1 fruit fly cellular context compared by ENCODE assay signal in genomic region chr3R:16573483-16574145, dm6.
A peak's percentile ranks its signal among the peaks of the same experiment; 100 is the strongest.
TF ChIP-seq lines count a peak whose summit lies in the region.

CG14903 (minus strand) TSS chr3R:16573752.

TF ChIP-seq in whole organism, embryonic, 481 proteins besides CTCF, POLR2A, EP300 and RAD21 (continued from another document and continues in another):
- TF ChIP-seq HHEX (GFP tag; optimal IDR thresholded peaks at IDR 0.05; lab: Kevin White, UChicago) (no peak), Rx (GFP tag; IDR thresholded peaks at IDR 0.05; lab: Robert Waterston, UW) (no peak), CG10959 (GFP tag; IDR thresholded peaks at IDR 0.05; lab: Robert Waterston, UW) (no peak), prd (optimal IDR thresholded peaks at IDR 0.05; lab: Kevin White, UChicago) (no peak), prd (GFP tag; IDR thresholded peaks at IDR 0.05; lab: Robert Waterston, UW) (peak; percentile 25; the same call in 1 of the 3 replicates), dmrt99B (tag; optimal IDR thresholded peaks at IDR 0.05; lab: Kevin White, UChicago) (no peak), Gsc (GFP tag; IDR thresholded peaks at IDR 0.05; lab: Robert Waterston, UW) (no peak), CG3847 (GFP tag; IDR thresholded peaks at IDR 0.05; lab: Robert Waterston, UW) (peak; percentile 22; the same call in 1 of the 2 replicates), Chrac-16 (GFP tag; optimal IDR thresholded peaks at IDR 0.05; lab: Kevin White, UChicago) (peak; percentile 12), CG11085 (GFP tag; IDR thresholded peaks at IDR 0.05; lab: Robert Waterston, UW) (no peak), grau (tag; optimal IDR thresholded peaks at IDR 0.05; lab: Kevin White, UChicago) (no peak), ap (GFP tag; IDR thresholded peaks at IDR 0.05; lab: Robert Waterston, UW) (no peak), z (GFP tag; IDR thresholded peaks at IDR 0.05; lab: Robert Waterston, UW) (no peak), CG9817 (tag; optimal IDR thresholded peaks at IDR 0.05; lab: Kevin White, UChicago) (peak; percentile 40), CG11695 (GFP tag; IDR thresholded peaks at IDR 0.05; lab: Robert Waterston, UW) (no peak), Dref (GFP tag; IDR thresholded peaks at IDR 0.05; lab: Robert Waterston, UW) (peak; percentile 53), insv (GFP tag; optimal IDR thresholded peaks at IDR 0.05; lab: Kevin White, UChicago) (peak in 1 of 2 experiments; percentile 40), HmgD (GFP tag; optimal IDR thresholded peaks at IDR 0.05; lab: Kevin White, UChicago) (no peak), Lim3 (GFP tag; IDR thresholded peaks at IDR 0.05; lab: Robert Waterston, UW) (no peak), CG10147 (GFP tag; optimal IDR thresholded peaks at IDR 0.05; lab: Kevin White, UChicago) (peak; percentile 11), Myb (GFP tag; optimal IDR thresholded peaks at IDR 0.05; lab: Kevin White, UChicago) (peak; percentile 51), dpn (GFP tag; optimal IDR thresholded peaks at IDR 0.05; lab: Kevin White, UChicago) (peak in 1 of 2 experiments; percentile 39), CG8359 (GFP tag; optimal IDR thresholded peaks at IDR 0.05; lab: Kevin White, UChicago; ENCODE audit: borderline replicate concordance) (no peak), pb (GFP tag; optimal IDR thresholded peaks at IDR 0.05; lab: Kevin White, UChicago) (no peak), ash1 (GFP tag; optimal IDR thresholded peaks at IDR 0.05; lab: Kevin White, UChicago) (no peak), ken (GFP tag; IDR thresholded peaks at IDR 0.05; lab: Robert Waterston, UW) (peak; percentile 50; the same call in 2 of the 3 replicates), so (GFP tag; IDR thresholded peaks at IDR 0.05; lab: Robert Waterston, UW) (no peak), CG2875 (GFP tag; optimal IDR thresholded peaks at IDR 0.05; lab: Kevin White, UChicago) (no peak), CG9437 (GFP tag; optimal IDR thresholded peaks at IDR 0.05; lab: Kevin White, UChicago) (no peak), CG12299 (tag; optimal IDR thresholded peaks at IDR 0.05; lab: Kevin White, UChicago) (no peak), CG1603 (tag; optimal IDR thresholded peaks at IDR 0.05; lab: Kevin White, UChicago) (peak; percentile 32), CG6175 (GFP tag; IDR thresholded peaks at IDR 0.05; lab: Robert Waterston, UW) (no peak), CG10431 (GFP tag; optimal IDR thresholded peaks at IDR 0.05; lab: Kevin White, UChicago) (no peak), NfI (GFP tag; optimal IDR thresholded peaks at IDR 0.05; lab: Kevin White, UChicago) (peak; percentile 11), Ada2b (GFP tag; IDR thresholded peaks at IDR 0.05; lab: Robert Waterston, UW) (no peak), CG3995 (GFP tag; optimal IDR thresholded peaks at IDR 0.05; lab: Kevin White, UChicago) (peak; percentile 98), CG2202 (tag; optimal IDR thresholded peaks at IDR 0.05; lab: Kevin White, UChicago) (no peak), crp (GFP tag; optimal IDR thresholded peaks at IDR 0.05; lab: Kevin White, UChicago) (no peak), twi (tag; optimal IDR thresholded peaks at IDR 0.05; lab: Kevin White, UChicago) (no peak), CG11723 (GFP tag; optimal IDR thresholded peaks at IDR 0.05; lab: Kevin White, UChicago) (no peak), CG13296 (GFP tag; optimal IDR thresholded peaks at IDR 0.05; lab: Kevin White, UChicago) (no peak), slp2 (GFP tag; optimal IDR thresholded peaks at IDR 0.05; lab: Kevin White, UChicago) (no peak), CG8944 (GFP tag; optimal IDR thresholded peaks at IDR 0.05; lab: Kevin White, UChicago) (peak; percentile 12), Camta (GFP tag; optimal IDR thresholded peaks at IDR 0.05; lab: Kevin White, UChicago) (no peak), Mad (GFP tag; optimal IDR thresholded peaks at IDR 0.05; lab: Kevin White, UChicago) (no peak), bbx (GFP tag; IDR thresholded peaks at IDR 0.05; lab: Robert Waterston, UW; ENCODE audit: partially characterized antibody) (peak; percentile 51), CG7963 (GFP tag; IDR thresholded peaks at IDR 0.05; lab: Robert Waterston, UW; ENCODE audit: partially characterized antibody) (no peak), gt (GFP tag; IDR thresholded peaks at IDR 0.05; lab: Robert Waterston, UW) (no peak), ato (GFP tag; IDR thresholded peaks at IDR 0.05; lab: Robert Waterston, UW; ENCODE audit: partially characterized antibody) (no peak; the same call in 1 of the 2 replicates), kay (GFP tag; optimal IDR thresholded peaks at IDR 0.05; lab: Kevin White, UChicago) (peak; percentile 2), CG11456 (GFP tag; IDR thresholded peaks at IDR 0.05; lab: Robert Waterston, UW) (0 out of 3 replicates have a peak, but pooled peaks have one; percentile 18), org-1 (GFP tag; optimal IDR thresholded peaks at IDR 0.05; lab: Kevin White, UChicago) (no peak), ssp (GFP tag; IDR thresholded peaks at IDR 0.05; lab: Robert Waterston, UW) (peak; percentile 71), CG31441 (GFP tag; IDR thresholded peaks at IDR 0.05; lab: Robert Waterston, UW) (peak; percentile 50; the same call in 1 of the 2 replicates), Rfx (GFP tag; IDR thresholded peaks at IDR 0.05; lab: Robert Waterston, UW) (peak; percentile 33; the same call in 1 of the 2 replicates), Nf-YC (tag; optimal IDR thresholded peaks at IDR 0.05; lab: Kevin White, UChicago) (no peak), CG12236 (GFP tag; optimal IDR thresholded peaks at IDR 0.05; lab: Kevin White, UChicago) (no peak), lov (optimal IDR thresholded peaks at IDR 0.05; lab: Kevin White, UChicago) (no peak), lov (GFP tag; IDR thresholded peaks at IDR 0.05; lab: Robert Waterston, UW) (no peak), CG17912 (GFP tag; optimal IDR thresholded peaks at IDR 0.05; lab: Kevin White, UChicago) (no peak), Hr39 (optimal IDR thresholded peaks at IDR 0.05; lab: Kevin White, UChicago) (no peak), CG1529 (GFP tag; optimal IDR thresholded peaks at IDR 0.05; lab: Kevin White, UChicago) (no peak), CG8924 (tag; optimal IDR thresholded peaks at IDR 0.05; lab: Kevin White, UChicago) (no peak), CG30020 (tag; optimal IDR thresholded peaks at IDR 0.05; lab: Kevin White, UChicago) (peak; percentile 71), lab (GFP tag; optimal IDR thresholded peaks at IDR 0.05; lab: Kevin White, UChicago) (no peak), Antp (GFP tag; optimal IDR thresholded peaks at IDR 0.05; lab: Kevin White, UChicago) (peak; percentile 11), CG1233 (GFP tag; optimal IDR thresholded peaks at IDR 0.05; lab: Kevin White, UChicago) (no peak), unc-4 (GFP tag; IDR thresholded peaks at IDR 0.05; lab: Robert Waterston, UW; ENCODE audit: partially characterized antibody) (peak; percentile 72), trem (tag; optimal IDR thresholded peaks at IDR 0.05; lab: Kevin White, UChicago) (peak; percentile 55), Oaz (GFP tag; IDR thresholded peaks at IDR 0.05; lab: Robert Waterston, UW) (no peak), CG9215 (GFP tag; IDR thresholded peaks at IDR 0.05; lab: Robert Waterston, UW) (no peak), tna (GFP tag; IDR thresholded peaks at IDR 0.05; lab: Robert Waterston, UW; ENCODE audit: partially characterized antibody) (peak; percentile 21; the same call in 1 of the 2 replicates), toy (GFP tag; IDR thresholded peaks at IDR 0.05; lab: Robert Waterston, UW) (no peak), CG3065 (GFP tag; optimal IDR thresholded peaks at IDR 0.05; lab: Kevin White, UChicago) (no peak), CG16863 (GFP tag; optimal IDR thresholded peaks at IDR 0.05; lab: Kevin White, UChicago) (no peak), D19B (GFP tag; optimal IDR thresholded peaks at IDR 0.05; lab: Kevin White, UChicago) (no peak), Deaf1 (tag; optimal IDR thresholded peaks at IDR 0.05; lab: Kevin White, UChicago) (no peak), Hr78 (GFP tag; optimal IDR thresholded peaks at IDR 0.05; lab: Kevin White, UChicago) (no peak), fu2 (GFP tag; optimal IDR thresholded peaks at IDR 0.05; lab: Kevin White, UChicago) (no peak), sens (GFP tag; lab: Kevin White, UChicago) (peak; percentile 81), Med (GFP tag; lab: Kevin White, UChicago) (peak; percentile 74), Atf-2 (GFP tag; optimal IDR thresholded peaks at IDR 0.05; lab: Kevin White, UChicago) (no peak), jigr1 (GFP tag; IDR thresholded peaks at IDR 0.05; lab: Robert Waterston, UW) (no peak), Dip3 (GFP tag; optimal IDR thresholded peaks at IDR 0.05; lab: Kevin White, UChicago) (peak; percentile 10), CG4730 (GFP tag; IDR thresholded peaks at IDR 0.05; lab: Robert Waterston, UW) (no peak), CG18262 (tag; optimal IDR thresholded peaks at IDR 0.05; lab: Kevin White, UChicago) (no peak), sisA (GFP tag; IDR thresholded peaks at IDR 0.05; lab: Robert Waterston, UW) (peak; percentile 69), hkb (optimal IDR thresholded peaks at IDR 0.05; lab: Kevin White, UChicago) (peak; percentile 83), hkb (GFP tag; IDR thresholded peaks at IDR 0.05; lab: Robert Waterston, UW) (no peak), shn (GFP tag; optimal IDR thresholded peaks at IDR 0.05; lab: Kevin White, UChicago) (peak; percentile 28), odd (GFP tag; optimal IDR thresholded peaks at IDR 0.05; lab: Kevin White, UChicago) (no peak), Gug (GFP tag; IDR thresholded peaks at IDR 0.05; lab: Robert Waterston, UW) (no peak), Scr (GFP tag; IDR thresholded peaks at IDR 0.05; lab: Robert Waterston, UW; ENCODE audit: partially characterized antibody) (peak; percentile 78), row (GFP tag; IDR thresholded peaks at IDR 0.05; lab: Robert Waterston, UW) (peak; percentile 78), Aef1 (GFP tag; IDR thresholded peaks at IDR 0.05; lab: Robert Waterston, UW) (no peak), CG2678 (tag; optimal IDR thresholded peaks at IDR 0.05; lab: Kevin White, UChicago) (peak; percentile 37), Max (GFP tag; optimal IDR thresholded peaks at IDR 0.05; lab: Kevin White, UChicago) (peak; percentile 27), CG9609 (GFP tag; optimal IDR thresholded peaks at IDR 0.05; lab: Kevin White, UChicago) (peak; percentile 44), B-H1 (GFP tag; IDR thresholded peaks at IDR 0.05; lab: Robert Waterston, UW) (no peak), pho (GFP tag; optimal IDR thresholded peaks at IDR 0.05; lab: Kevin White, UChicago) (peak; percentile 27), chif (GFP tag; optimal IDR thresholded peaks at IDR 0.05; lab: Kevin White, UChicago) (peak in 1 of 2 experiments; percentile 51), CG13624 (GFP tag; optimal IDR thresholded peaks at IDR 0.05; lab: Kevin White, UChicago) (peak; percentile 25), Opbp (GFP tag; IDR thresholded peaks at IDR 0.05; lab: Robert Waterston, UW; ENCODE audit: partially characterized antibody) (peak; percentile 56; the same call in 2 of the 3 replicates), Xbp1 (GFP tag; optimal IDR thresholded peaks at IDR 0.05; lab: Kevin White, UChicago) (peak; percentile 47), CG7786 (GFP tag; optimal IDR thresholded peaks at IDR 0.05; lab: Kevin White, UChicago) (peak; percentile 17), CG14965 (GFP tag; optimal IDR thresholded peaks at IDR 0.05; lab: Kevin White, UChicago; ENCODE audit: borderline replicate concordance) (no peak), emc (GFP tag; optimal IDR thresholded peaks at IDR 0.05; lab: Kevin White, UChicago) (no peak), psq (GFP tag; optimal IDR thresholded peaks at IDR 0.05; lab: Kevin White, UChicago) (no peak), MBD-R2 (GFP tag; IDR thresholded peaks at IDR 0.05; lab: Robert Waterston, UW) (peak; percentile 87), CG14050 (GFP tag; IDR thresholded peaks at IDR 0.05; lab: Robert Waterston, UW) (no peak), CG11093 (GFP tag; IDR thresholded peaks at IDR 0.05; lab: Robert Waterston, UW) (no peak), Hsf (GFP tag; optimal IDR thresholded peaks at IDR 0.05; lab: Kevin White, UChicago) (peak; percentile 47), CkIIα-i1 (GFP tag; IDR thresholded peaks at IDR 0.05; lab: Robert Waterston, UW) (no peak), HLH4C (GFP tag; IDR thresholded peaks at IDR 0.05; lab: Robert Waterston, UW; ENCODE audit: partially characterized antibody) (peak; percentile 56; the same call in 2 of the 3 replicates), lilli (GFP tag; optimal IDR thresholded peaks at IDR 0.05; lab: Kevin White, UChicago) (peak; percentile 8), bsh (GFP tag; optimal IDR thresholded peaks at IDR 0.05; lab: Kevin White, UChicago) (no peak), abd-A (tag; optimal IDR thresholded peaks at IDR 0.05; lab: Kevin White, UChicago) (no peak), CG12942 (GFP tag; optimal IDR thresholded peaks at IDR 0.05; lab: Kevin White, UChicago) (peak; percentile 15), CG13424 (tag; optimal IDR thresholded peaks at IDR 0.05; lab: Kevin White, UChicago) (peak; percentile 38), fd102C (GFP tag; optimal IDR thresholded peaks at IDR 0.05; lab: Kevin White, UChicago) (no peak), dysf (GFP tag; IDR thresholded peaks at IDR 0.05; lab: Robert Waterston, UW) (no peak), Awh (GFP tag; IDR thresholded peaks at IDR 0.05; lab: Robert Waterston, UW) (no peak), Elba2 (GFP tag; optimal IDR thresholded peaks at IDR 0.05; lab: Kevin White, UChicago) (no peak), CG4282 (GFP tag; optimal IDR thresholded peaks at IDR 0.05; lab: Kevin White, UChicago) (no peak), CG13287 (GFP tag; IDR thresholded peaks at IDR 0.05; lab: Robert Waterston, UW; ENCODE audit: partially characterized antibody) (peak; percentile 74), CG5180 (GFP tag; optimal IDR thresholded peaks at IDR 0.05; lab: Kevin White, UChicago) (no peak), Sry-β (GFP tag; optimal IDR thresholded peaks at IDR 0.05; lab: Kevin White, UChicago) (no peak), CG30403 (GFP tag; optimal IDR thresholded peaks at IDR 0.05; lab: Kevin White, UChicago) (peak; percentile 46), CG4854 (GFP tag; optimal IDR thresholded peaks at IDR 0.05; lab: Kevin White, UChicago) (no peak), ase (GFP tag; IDR thresholded peaks at IDR 0.05; lab: Robert Waterston, UW) (no peak), NC2β (GFP tag; optimal IDR thresholded peaks at IDR 0.05; lab: Kevin White, UChicago) (peak; percentile 0), CG32772 (GFP tag; IDR thresholded peaks at IDR 0.05; lab: Robert Waterston, UW) (no peak), ci (GFP tag; IDR thresholded peaks at IDR 0.05; lab: Robert Waterston, UW) (no peak), CG14014 (GFP tag; IDR thresholded peaks at IDR 0.05; lab: Robert Waterston, UW) (no peak), bcd (GFP tag; optimal IDR thresholded peaks at IDR 0.05; lab: Kevin White, UChicago) (peak; percentile 49)
